Worm (Caenorhabditis elegans): ENCODE results near the gene B0001.5.

DNA sequence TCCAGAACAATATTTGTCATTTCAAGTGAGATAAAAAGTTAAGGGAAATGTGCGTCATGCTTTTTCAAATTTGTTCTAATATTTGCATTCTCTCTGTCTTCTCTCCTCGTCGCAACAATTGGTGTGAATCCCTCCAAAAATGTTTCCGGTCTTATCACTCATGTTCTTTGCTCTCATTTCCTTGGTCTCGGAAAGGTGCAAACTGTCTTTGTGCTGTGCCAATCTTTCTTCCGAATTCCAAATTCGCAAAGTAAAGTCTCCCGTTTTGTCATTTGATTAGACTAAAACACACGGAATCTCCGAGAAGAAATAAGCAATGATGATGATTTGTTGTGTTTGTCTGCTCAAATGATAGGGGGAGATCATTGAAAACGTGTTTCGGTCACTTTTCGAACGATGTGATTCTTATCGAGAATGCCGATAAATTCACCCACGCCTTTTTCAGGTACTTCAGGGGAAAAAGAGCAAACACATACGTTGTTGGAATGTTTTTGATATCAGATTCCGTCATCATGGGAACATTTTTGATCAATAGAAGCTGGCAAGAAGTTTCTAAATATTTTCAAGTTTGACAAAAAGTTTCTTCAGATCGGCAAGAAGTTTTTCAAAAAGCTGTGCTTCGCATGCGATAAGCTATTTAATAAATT, 22.4 kb upstream of the B0001.5 start:
- TF ChIP-seq ama-1 (optimal IDR thresholded peaks at IDR 0.05), result no peak
- no peak for TF ChIP-seq aly-2 (tag; optimal IDR thresholded peaks at IDR 0.05)
- TF ChIP-seq zag-1 (tag; optimal IDR thresholded peaks at IDR 0.05), result no peak
- no peak for TF ChIP-seq nhr-77 (tag; optimal IDR thresholded peaks at IDR 0.05)
- no peak for TF ChIP-seq skn-1 (tag; optimal IDR thresholded peaks at IDR 0.05)
- TF ChIP-seq blmp-1 (tag; optimal IDR thresholded peaks at IDR 0.05; ENCODE audit: insufficient read depth), result no peak
- no peak for TF ChIP-seq ceh-16 (tag; optimal IDR thresholded peaks at IDR 0.05)
- TF ChIP-seq lin-13 (GFP tag; optimal IDR thresholded peaks at IDR 0.05), result no peak

Data from whole organism, L2 larva.